Worm (Caenorhabditis elegans): ENCODE results near the gene jmjd-3.2.

DNA sequence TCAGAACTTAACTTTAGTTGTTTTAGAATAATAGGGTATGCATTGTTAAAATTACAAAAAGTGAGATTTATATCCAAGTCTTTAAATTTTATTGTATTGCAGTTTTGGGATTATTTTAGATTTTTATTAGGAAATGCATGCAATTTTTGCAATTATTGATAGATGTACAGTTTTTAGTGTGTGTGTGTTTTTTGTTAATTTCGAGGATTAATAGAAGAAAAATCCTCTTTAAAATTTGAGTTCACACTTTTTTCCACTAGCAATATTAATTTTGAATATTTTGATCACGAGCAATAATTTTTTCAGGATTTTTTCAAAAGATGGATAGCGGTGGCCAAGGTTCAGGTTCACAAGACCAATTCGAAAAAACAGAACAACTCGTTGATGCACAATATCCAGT lies at the start of gene jmjd-3.2:
- TF ChIP-seq dao-5 (tag; optimal IDR thresholded peaks at IDR 0.05) (no peak), W03F9.2 (tag; optimal IDR thresholded peaks at IDR 0.05) (no peak), him-1 (tag; optimal IDR thresholded peaks at IDR 0.05) (no peak)

All from whole organism, L4/young adult.